Fruit fly (Drosophila melanogaster) whole organism, embryonic: Measurements from ENCODE around the gene nAChRalpha5.

Source experiments
- Atf6 ChIP-seq: fragments of 200-800 bp; sonication (Bioruptor generic); IDR thresholded peaks from 2 replicates; pipeline ENCODE4 v1.3.6; 2022; ENCODE audit warnings: missing biosample characterization, missing genetic modification characterization
- C15 ChIP-seq: fragments of 200-800 bp; sonication (Bioruptor generic); IDR thresholded peaks from 3 replicates; pipeline ENCODE4 v1.3.6; 2022; ENCODE audit warnings: missing biosample characterization, missing genetic modification characterization
- CG10274 ChIP-seq: fragments of 200-800 bp; sonication (Bioruptor generic); optimal IDR thresholded peaks from 3 replicates; lab custom pipeline; 2017; ENCODE audit warnings: missing biosample characterization, mild to moderate bottlenecking, missing genetic modification characterization
- CG10959 ChIP-seq: fragments of 200-800 bp; sonication (Bioruptor generic); IDR thresholded peaks from 2 replicates; pipeline ENCODE4 v1.3.6; 2022; ENCODE audit warnings: missing biosample characterization, missing genetic modification characterization
- CG13287 ChIP-seq: fragments of 200-800 bp; sonication (Bioruptor generic); IDR thresholded peaks from 2 replicates; pipeline ENCODE4 v1.3.6; 2022; ENCODE audit warnings: missing biosample characterization, missing genetic modification characterization; ENCODE audit not compliant: partially characterized antibody
- CG15073 ChIP-seq: fragments of 200-800 bp; sonication (Bioruptor generic); optimal IDR thresholded peaks from 2 replicates; lab custom pipeline; 2016; ENCODE audit warnings: missing biosample characterization, missing genetic modification characterization
- CG1647 ChIP-seq: fragments of 200-800 bp; sonication (Bioruptor generic); optimal IDR thresholded peaks from 3 replicates; lab custom pipeline; 2016; ENCODE audit warnings: missing biosample characterization, missing genetic modification characterization
- CG17612 ChIP-seq: fragments of 200-800 bp; sonication (Bioruptor generic); IDR thresholded peaks from 2 replicates; pipeline ENCODE4 v1.3.6; 2022; ENCODE audit warnings: missing biosample characterization, missing genetic modification characterization
- CG1792 ChIP-seq: fragments of 200-800 bp; sonication (Bioruptor generic); optimal IDR thresholded peaks from 2 replicates; lab custom pipeline; 2016; ENCODE audit warnings: missing biosample characterization, missing genetic modification characterization
- CG2199 ChIP-seq: fragments of 200-800 bp; sonication (Bioruptor generic); IDR thresholded peaks from 3 replicates; pipeline ENCODE4 v1.3.6; 2022; ENCODE audit warnings: missing biosample characterization, missing genetic modification characterization
- CG30431 ChIP-seq: fragments of 200-800 bp; sonication (Bioruptor generic); optimal IDR thresholded peaks from 2 replicates; lab custom pipeline; 2017; ENCODE audit warnings: missing biosample characterization, missing genetic modification characterization
- CG31441 ChIP-seq: fragments of 200-800 bp; sonication (Bioruptor generic); IDR thresholded peaks from 2 replicates; pipeline ENCODE4 v1.3.6; 2022; ENCODE audit warnings: missing biosample characterization, missing genetic modification characterization
- CG3281 ChIP-seq: fragments of 200-800 bp; sonication (Bioruptor generic); optimal IDR thresholded peaks from 3 replicates; lab custom pipeline; 2017; ENCODE audit warnings: missing biosample characterization, mild to moderate bottlenecking, missing genetic modification characterization
- CG34376 ChIP-seq: fragments of 200-800 bp; sonication (Bioruptor generic); optimal IDR thresholded peaks from 2 replicates; lab custom pipeline; 2018; ENCODE audit warnings: missing biosample characterization, mild to moderate bottlenecking, missing genetic modification characterization
- CG4820 ChIP-seq: fragments of 200-800 bp; sonication (Bioruptor generic); optimal IDR thresholded peaks from 3 replicates; lab custom pipeline; 2016; ENCODE audit warnings: missing biosample characterization, missing genetic modification characterization
- CG5245 ChIP-seq: fragments of 200-800 bp; sonication (Bioruptor generic); optimal IDR thresholded peaks from 3 replicates; lab custom pipeline; 2016; ENCODE audit warnings: missing biosample characterization, missing genetic modification characterization
- CG7928 ChIP-seq: fragments of 200-800 bp; sonication (Bioruptor generic); optimal IDR thresholded peaks from 2 replicates; lab custom pipeline; 2017; ENCODE audit warnings: missing biosample characterization, mild to moderate bottlenecking, missing genetic modification characterization
- CG7963 ChIP-seq: fragments of 200-800 bp; sonication (Bioruptor generic); IDR thresholded peaks from 3 replicates; pipeline ENCODE4 v1.3.6; 2022; ENCODE audit warnings: missing biosample characterization, missing genetic modification characterization; ENCODE audit not compliant: partially characterized antibody
- CG8359 ChIP-seq: fragments of 200-800 bp; sonication (Bioruptor generic); optimal IDR thresholded peaks from 2 replicates; lab custom pipeline; 2017; ENCODE audit warnings: missing biosample characterization, mild to moderate bottlenecking, missing genetic modification characterization, borderline replicate concordance
- CG9876 ChIP-seq: fragments of 200-800 bp; sonication (Bioruptor generic); optimal IDR thresholded peaks from 2 replicates; lab custom pipeline; 2016; ENCODE audit warnings: missing biosample characterization, missing genetic modification characterization
- CkIIα-i1 ChIP-seq: fragments of 200-800 bp; sonication (Bioruptor generic); IDR thresholded peaks from 2 replicates; pipeline ENCODE4 v1.3.6; 2022; ENCODE audit warnings: missing biosample characterization, missing genetic modification characterization
- Ets65A ChIP-seq: fragments of 200-800 bp; sonication (Bioruptor generic); peaks from one replicate; lab custom pipeline; 2016; ENCODE audit warnings: missing biosample characterization, missing genetic modification characterization
- Hr39 ChIP-seq: fragments of >200 bp; optimal IDR thresholded peaks from 2 replicates; lab custom pipeline; 2017
- Lim3 ChIP-seq: fragments of 200-800 bp; sonication (Bioruptor generic); IDR thresholded peaks from 2 replicates; pipeline ENCODE4 v1.3.6; 2022; ENCODE audit warnings: missing biosample characterization, missing genetic modification characterization
- MBD-R2 ChIP-seq: fragments of 200-800 bp; sonication (Bioruptor generic); IDR thresholded peaks from 2 replicates; pipeline ENCODE4 v1.3.6; 2022; ENCODE audit warnings: missing biosample characterization, missing genetic modification characterization
- Meics ChIP-seq: fragments of 200-800 bp; sonication (Bioruptor generic); optimal IDR thresholded peaks from 2 replicates; lab custom pipeline; 2017; ENCODE audit warnings: missing biosample characterization, mild to moderate bottlenecking, missing genetic modification characterization
- Myb ChIP-seq: fragments of 200-800 bp; sonication (Bioruptor generic); optimal IDR thresholded peaks from 2 replicates; lab custom pipeline; 2016; ENCODE audit warnings: missing biosample characterization, missing genetic modification characterization
- PHDP ChIP-seq: fragments of 200-800 bp; sonication (Bioruptor generic); optimal IDR thresholded peaks from 3 replicates; lab custom pipeline; 2018; ENCODE audit warnings: missing biosample characterization, mild to moderate bottlenecking, missing genetic modification characterization, moderate library complexity
- ac ChIP-seq: fragments of 200-800 bp; sonication (Bioruptor generic); optimal IDR thresholded peaks from 3 replicates; lab custom pipeline; 2017; ENCODE audit warnings: missing biosample characterization, mild to moderate bottlenecking, missing genetic modification characterization
- aop ChIP-seq: fragments of 200-800 bp; sonication (Bioruptor generic); IDR thresholded peaks from 2 replicates; pipeline ENCODE4 v1.3.6; 2022; ENCODE audit warnings: missing biosample characterization, missing genetic modification characterization
- bcd ChIP-seq: fragments of 200-800 bp; sonication (Bioruptor generic); optimal IDR thresholded peaks from 2 replicates; lab custom pipeline; 2017; ENCODE audit warnings: missing biosample characterization, mild to moderate bottlenecking, missing genetic modification characterization
- br ChIP-seq: fragments of >200 bp; optimal IDR thresholded peaks from 2 replicates; lab custom pipeline; 2017
- da ChIP-seq: fragments of 200-800 bp; sonication (Bioruptor generic); optimal IDR thresholded peaks from 2 replicates; lab custom pipeline; 2016; ENCODE audit warnings: missing biosample characterization, missing genetic modification characterization
- dimm ChIP-seq: fragments of 200-800 bp; sonication (Bioruptor generic); IDR thresholded peaks from 2 replicates; pipeline ENCODE4 v1.3.6; 2022; ENCODE audit warnings: missing biosample characterization, missing genetic modification characterization
- dm ChIP-seq: fragments of 200-800 bp; sonication (Bioruptor generic); optimal IDR thresholded peaks from 3 replicates; lab custom pipeline; 2016; ENCODE audit warnings: missing biosample characterization, missing genetic modification characterization
- odd ChIP-seq: fragments of 200-800 bp; sonication (Bioruptor generic); optimal IDR thresholded peaks from 2 replicates; lab custom pipeline; 2017; ENCODE audit warnings: missing biosample characterization, mild to moderate bottlenecking, missing genetic modification characterization
- sisA ChIP-seq: fragments of 200-800 bp; sonication (Bioruptor generic); IDR thresholded peaks from 2 replicates; pipeline ENCODE4 v1.3.6; 2022; ENCODE audit warnings: missing biosample characterization, missing genetic modification characterization
- slou ChIP-seq: fragments of 200-800 bp; sonication (Bioruptor generic); optimal IDR thresholded peaks from 3 replicates; lab custom pipeline; 2016; ENCODE audit warnings: missing biosample characterization, missing genetic modification characterization
- sob ChIP-seq: fragments of 200-800 bp; sonication (Bioruptor generic); IDR thresholded peaks from 2 replicates; pipeline ENCODE4 v1.3.6; 2022; ENCODE audit warnings: missing biosample characterization, missing genetic modification characterization
- sug ChIP-seq: fragments of 200-800 bp; optimal IDR thresholded peaks from 2 replicates; lab custom pipeline; 2019; ENCODE audit warnings: missing biosample characterization, mild to moderate bottlenecking, missing genetic modification characterization, moderate library complexity
- tin ChIP-seq: fragments of 200-800 bp; sonication (Bioruptor generic); optimal IDR thresholded peaks from 3 replicates; lab custom pipeline; 2016; ENCODE audit warnings: missing biosample characterization, missing genetic modification characterization
- tio ChIP-seq: fragments of 200-800 bp; sonication (Bioruptor generic); optimal IDR thresholded peaks from 2 replicates; lab custom pipeline; 2017; ENCODE audit warnings: missing biosample characterization, missing genetic modification characterization, inconsistent platforms
- zf30C ChIP-seq: fragments of 200-800 bp; sonication (Bioruptor generic); optimal IDR thresholded peaks from 3 replicates; lab custom pipeline; 2018; ENCODE audit warnings: missing biosample characterization, mild to moderate bottlenecking, missing genetic modification characterization

nAChRalpha5 gene

DNA sequence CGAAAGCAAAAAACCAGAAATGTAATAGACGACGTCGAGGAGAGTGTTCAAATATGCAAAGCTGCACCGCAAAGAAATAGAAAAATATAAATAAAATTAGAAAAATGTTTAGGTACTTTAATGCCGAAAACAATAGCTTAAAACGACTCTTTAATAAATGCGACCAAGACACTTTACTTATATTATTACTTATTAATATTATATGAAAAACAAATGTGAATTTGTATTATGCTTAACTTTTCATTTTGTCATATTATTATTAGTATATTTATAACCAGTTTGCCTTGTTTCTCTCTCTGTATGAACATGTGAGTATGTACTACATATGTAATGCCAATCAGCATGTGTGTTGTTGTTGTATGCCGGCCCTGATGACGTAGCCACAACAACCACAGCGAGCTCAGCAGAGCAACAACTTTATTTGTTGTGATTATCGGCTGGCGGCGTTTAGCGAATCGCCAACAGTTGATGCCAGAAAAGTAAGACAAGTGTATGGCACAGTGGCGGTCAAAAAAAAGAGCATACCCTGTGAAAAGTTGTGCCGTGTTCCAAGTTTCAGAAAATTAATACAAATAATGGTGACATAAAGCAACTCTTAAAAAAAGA is 17.7 kb upstream of the nAChRalpha5 start (continued):
- TF ChIP-seq CG9876 (GFP tag; lab: Kevin White, UChicago) (peak; percentile 52), CG10959 (GFP tag; lab: Robert Waterston, UW) (peak; percentile 60), bcd (GFP tag; lab: Kevin White, UChicago) (peak; percentile 93), Myb (GFP tag; lab: Kevin White, UChicago) (peak; percentile 23), CG8359 (GFP tag; lab: Kevin White, UChicago) (peak; percentile 86), CG30431 (peak; percentile 71), aop (no peak), CG13287 (GFP tag; lab: Robert Waterston, UW) (no peak), PHDP (peak; percentile 98), da (no peak), dimm (GFP tag; lab: Robert Waterston, UW) (peak; percentile 81), CG17612 (GFP tag; lab: Robert Waterston, UW) (peak; percentile 65), CG10274 (peak; percentile 58), Meics (GFP tag; lab: Kevin White, UChicago) (peak; percentile 97), Atf6 (GFP tag; lab: Robert Waterston, UW) (peak; percentile 93), Hr39 (lab: Kevin White, UChicago) (no peak), CG34376 (GFP tag; lab: Kevin White, UChicago) (peak; percentile 3), sug (tag; lab: Kevin White, UChicago) (peak; percentile 93), slou (peak; percentile 36), C15 (GFP tag; lab: Robert Waterston, UW) (peak; percentile 79), CG2199 (GFP tag; lab: Robert Waterston, UW) (peak; percentile 9; the same call in 2 of the 3 replicates), tin (GFP tag; lab: Kevin White, UChicago) (peak; percentile 49), CkIIα-i1 (GFP tag; lab: Robert Waterston, UW) (0 out of 2 replicates have a peak, but pooled peaks have one; percentile 23), tio (GFP tag; lab: Kevin White, UChicago) (peak; percentile 79), CG31441 (GFP tag; lab: Robert Waterston, UW) (peak; percentile 97), CG5245 (GFP tag; lab: Kevin White, UChicago) (peak; percentile 52), CG15073 (GFP tag; lab: Kevin White, UChicago) (peak; percentile 99), CG7963 (GFP tag; lab: Robert Waterston, UW) (no peak), Ets65A (GFP tag; lab: Kevin White, UChicago) (no peak), dm (GFP tag; lab: Kevin White, UChicago) (peak; percentile 41), br (lab: Kevin White, UChicago) (no peak), sisA (GFP tag; lab: Robert Waterston, UW) (peak; percentile 88), sob (GFP tag; lab: Robert Waterston, UW) (peak; percentile 89), CG4820 (GFP tag; lab: Kevin White, UChicago) (peak; percentile 73), Lim3 (peak; percentile 63), CG7928 (GFP tag; lab: Kevin White, UChicago) (peak; percentile 61), odd (GFP tag; lab: Kevin White, UChicago) (peak; percentile 90), ac (GFP tag; lab: Kevin White, UChicago) (peak; percentile 56), CG3281 (GFP tag; lab: Kevin White, UChicago) (peak; percentile 96), MBD-R2 (GFP tag; lab: Robert Waterston, UW) (peak; percentile 78), zf30C (GFP tag; lab: Kevin White, UChicago) (peak; percentile 92), CG1792 (peak; percentile 26), CG1647 (peak; percentile 30)
